Fruit fly (Drosophila melanogaster) whole organism, embryonic: ENCODE data around the gene CG11596.

ENCODE experiments used
- Atf-2 ChIP-seq: fragments of 200-800 bp; sonication (Bioruptor generic); optimal IDR thresholded peaks from 2 replicates; lab custom pipeline; 2016; ENCODE audit warnings: missing biosample characterization, missing genetic modification characterization
- Atf3 ChIP-seq: fragments of 200-800 bp; sonication (Bioruptor generic); optimal IDR thresholded peaks from 3 replicates; lab custom pipeline; 2016; ENCODE audit warnings: missing biosample characterization, missing genetic modification characterization
- BtbVII ChIP-seq: fragments of 200-800 bp; sonication (Bioruptor generic); optimal IDR thresholded peaks from 3 replicates; lab custom pipeline; 2017; ENCODE audit warnings: missing biosample characterization, mild to moderate bottlenecking, missing genetic modification characterization
- CG11504 ChIP-seq: fragments of 200-800 bp; sonication (Bioruptor generic); optimal IDR thresholded peaks from 3 replicates; lab custom pipeline; 2019; ENCODE audit warnings: missing biosample characterization, mild to moderate bottlenecking, missing genetic modification characterization, moderate library complexity
- CG11696 ChIP-seq: fragments of 200-800 bp; sonication (Bioruptor generic); IDR thresholded peaks from 2 replicates; pipeline ENCODE4 v1.3.6; 2022; ENCODE audit warnings: missing biosample characterization, missing genetic modification characterization
- CG12219 ChIP-seq: fragments of 200-800 bp; sonication (Bioruptor generic); optimal IDR thresholded peaks from 3 replicates; lab custom pipeline; 2018; ENCODE audit warnings: missing biosample characterization, mild to moderate bottlenecking, missing genetic modification characterization
- CG12236 ChIP-seq: fragments of 200-800 bp; sonication (Bioruptor generic); optimal IDR thresholded peaks from 2 replicates; lab custom pipeline; 2016; ENCODE audit warnings: missing biosample characterization, missing genetic modification characterization
- CG15696 ChIP-seq: fragments of 200-800 bp; sonication (Bioruptor generic); optimal IDR thresholded peaks from 2 replicates; lab custom pipeline; 2019; ENCODE audit warnings: missing biosample characterization, mild to moderate bottlenecking, missing genetic modification characterization, moderate library complexity
- CG18599 ChIP-seq: fragments of 200-800 bp; sonication (Bioruptor generic); optimal IDR thresholded peaks from 3 replicates; lab custom pipeline; 2017; ENCODE audit warnings: missing biosample characterization, missing genetic modification characterization, mild to moderate bottlenecking, moderate library complexity, missing genetic modification reagents
- CG2875 ChIP-seq: fragments of 200-800 bp; sonication (Bioruptor generic); optimal IDR thresholded peaks from 2 replicates; lab custom pipeline; 2017; ENCODE audit warnings: missing biosample characterization, mild to moderate bottlenecking, missing genetic modification characterization, missing genetic modification reagents
- CG30403 ChIP-seq: fragments of 200-800 bp; sonication (Bioruptor generic); optimal IDR thresholded peaks from 3 replicates; lab custom pipeline; 2016; ENCODE audit warnings: missing biosample characterization, missing genetic modification characterization
- CG32767 ChIP-seq: fragments of 200-800 bp; sonication (Bioruptor generic); IDR thresholded peaks from 2 replicates; pipeline ENCODE4 v1.3.6; 2022; ENCODE audit warnings: missing biosample characterization, missing genetic modification characterization
- CG3281 ChIP-seq: fragments of 200-800 bp; sonication (Bioruptor generic); optimal IDR thresholded peaks from 3 replicates; lab custom pipeline; 2017; ENCODE audit warnings: missing biosample characterization, mild to moderate bottlenecking, missing genetic modification characterization
- CG3726 ChIP-seq: fragments of 200-800 bp; sonication (Bioruptor generic); IDR thresholded peaks from 3 replicates; pipeline ENCODE4, ENCODE4 v1.3.6; 2022; ENCODE audit warnings: missing biosample characterization, missing genetic modification characterization
- CG5953 ChIP-seq: fragments of 200-800 bp; sonication (Bioruptor generic); IDR thresholded peaks from 2 replicates; pipeline ENCODE4 v1.3.6; 2022; ENCODE audit warnings: missing biosample characterization, missing genetic modification characterization
- CG6689 ChIP-seq: fragments of 200-800 bp; sonication (Bioruptor generic); IDR thresholded peaks from 2 replicates; pipeline ENCODE4 v1.3.6; 2022; ENCODE audit warnings: missing biosample characterization, missing genetic modification characterization
- CG7556 ChIP-seq: fragments of 200-800 bp; sonication (Bioruptor generic); optimal IDR thresholded peaks from 2 replicates; lab custom pipeline; 2017; ENCODE audit warnings: missing biosample characterization, mild to moderate bottlenecking, missing genetic modification characterization
- CG7928 ChIP-seq: fragments of 200-800 bp; sonication (Bioruptor generic); optimal IDR thresholded peaks from 2 replicates; lab custom pipeline; 2017; ENCODE audit warnings: missing biosample characterization, mild to moderate bottlenecking, missing genetic modification characterization
- CG7963 ChIP-seq: fragments of 200-800 bp; sonication (Bioruptor generic); IDR thresholded peaks from 3 replicates; pipeline ENCODE4 v1.3.6; 2022; ENCODE audit warnings: missing biosample characterization, missing genetic modification characterization; ENCODE audit not compliant: partially characterized antibody
- D ChIP-seq, 2 experiments: fragments of 200-800 bp in 1 of 2; fragments of >200 bp in 1 of 2; sonication (Bioruptor generic) in 1 of 2; optimal IDR thresholded peaks; 2 replicates in 1 of 2; 3 replicates in 1 of 2; lab custom pipeline; 2017; ENCODE audit warnings: mild to moderate bottlenecking in 1 of 2, missing biosample characterization in 1 of 2, missing genetic modification characterization in 1 of 2, missing genetic modification reagents in 1 of 2
- Dref ChIP-seq: fragments of 200-800 bp; sonication (Bioruptor generic); IDR thresholded peaks from 2 replicates; pipeline ENCODE4 v1.3.6; 2022; ENCODE audit warnings: missing biosample characterization, missing genetic modification characterization
- E2f2 ChIP-seq: fragments of 200-800 bp; sonication (Bioruptor generic); IDR thresholded peaks from 2 replicates; pipeline ENCODE4 v1.3.6; 2022; ENCODE audit warnings: missing biosample characterization, missing genetic modification characterization
- Fer2 ChIP-seq: fragments of 200-800 bp; sonication (Bioruptor generic); optimal IDR thresholded peaks from 2 replicates; lab custom pipeline; 2018; ENCODE audit warnings: missing biosample characterization, mild to moderate bottlenecking, missing genetic modification characterization, moderate library complexity
- HmgZ ChIP-seq: fragments of 200-800 bp; sonication (Bioruptor generic); optimal IDR thresholded peaks from 2 replicates; lab custom pipeline; 2018; ENCODE audit warnings: missing biosample characterization, mild to moderate bottlenecking, missing genetic modification characterization
- Hr3 ChIP-seq: fragments of 200-800 bp; sonication (Bioruptor generic); optimal IDR thresholded peaks from 3 replicates; lab custom pipeline; 2016; ENCODE audit warnings: missing biosample characterization, missing genetic modification characterization
- Med ChIP-seq: fragments of 200-800 bp; sonication (Bioruptor generic); peaks from one replicate; lab custom pipeline; 2016; ENCODE audit warnings: missing biosample characterization, missing genetic modification characterization, mild to moderate bottlenecking, inconsistent platforms, moderate library complexity
- NFAT ChIP-seq: fragments of 200-800 bp; sonication (Bioruptor generic); IDR thresholded peaks from 2 replicates; pipeline ENCODE4 v1.3.6; 2022; ENCODE audit warnings: missing biosample characterization, missing genetic modification characterization
- PHDP ChIP-seq: fragments of 200-800 bp; sonication (Bioruptor generic); optimal IDR thresholded peaks from 3 replicates; lab custom pipeline; 2018; ENCODE audit warnings: missing biosample characterization, mild to moderate bottlenecking, missing genetic modification characterization, moderate library complexity
- Sox102F ChIP-seq: fragments of 200-800 bp; sonication (Bioruptor generic); optimal IDR thresholded peaks from 2 replicates; lab custom pipeline; 2018; ENCODE audit warnings: missing biosample characterization, mild to moderate bottlenecking, missing genetic modification characterization, moderate library complexity
- Stat92E ChIP-seq, 3 experiments: fragments of >200 bp in 2 of 3; fragments of 200-800 bp in 1 of 3; sonication (Bioruptor generic) in 1 of 3; optimal IDR thresholded peaks; 2 replicates each; lab custom pipeline; 2017 to 2019; ENCODE audit warnings: missing biosample characterization in 3 of 3, missing genetic modification characterization in 3 of 3, mild to moderate bottlenecking in 1 of 3, moderate library complexity in 1 of 3
- aop ChIP-seq: fragments of 200-800 bp; sonication (Bioruptor generic); IDR thresholded peaks from 2 replicates; pipeline ENCODE4 v1.3.6; 2022; ENCODE audit warnings: missing biosample characterization, missing genetic modification characterization
- bcd ChIP-seq: fragments of 200-800 bp; sonication (Bioruptor generic); optimal IDR thresholded peaks from 2 replicates; lab custom pipeline; 2017; ENCODE audit warnings: missing biosample characterization, mild to moderate bottlenecking, missing genetic modification characterization
- bowl ChIP-seq: fragments of 200-800 bp; sonication (Bioruptor generic); IDR thresholded peaks from 2 replicates; pipeline ENCODE4 v1.3.6; 2022; ENCODE audit warnings: missing biosample characterization, missing genetic modification characterization
- croc ChIP-seq: fragments of 200-800 bp; sonication (Bioruptor generic); conservative IDR thresholded peaks from 3 replicates; pipeline ENCODE4 v1.3.6; 2022; ENCODE audit warnings: missing biosample characterization, missing genetic modification characterization
- dan ChIP-seq: fragments of 200-800 bp; sonication (Bioruptor generic); IDR thresholded peaks from 2 replicates; pipeline ENCODE4 v1.3.6; 2022; ENCODE audit warnings: missing biosample characterization, missing genetic modification characterization
- gcm ChIP-seq: fragments of 200-800 bp; sonication (Bioruptor generic); optimal IDR thresholded peaks from 2 replicates; lab custom pipeline; 2019; ENCODE audit warnings: missing biosample characterization, mild to moderate bottlenecking, missing genetic modification characterization, moderate library complexity
- gro ChIP-seq: fragments of 200-800 bp; sonication (Bioruptor generic); optimal IDR thresholded peaks from 2 replicates; lab custom pipeline; 2016; ENCODE audit warnings: missing biosample characterization, missing genetic modification characterization
- hkb ChIP-seq, 2 experiments: fragments of 200-800 bp in 1 of 2; fragments of >200 bp in 1 of 2; sonication (Bioruptor generic) in 1 of 2; IDR thresholded peaks in 1 of 2; optimal IDR thresholded peaks in 1 of 2; 2 replicates each; pipeline versions ENCODE4 v1.3.6 to Lab custom; 2017 to 2022; ENCODE audit warnings: missing biosample characterization in 1 of 2, missing genetic modification characterization in 1 of 2
- inv ChIP-seq: fragments of 200-800 bp; sonication (Bioruptor generic); IDR thresholded peaks from 2 replicates; pipeline ENCODE4 v1.3.6; 2022; ENCODE audit warnings: missing biosample characterization, missing genetic modification characterization; ENCODE audit not compliant: partially characterized antibody
- mirr ChIP-seq: fragments of 200-800 bp; sonication (Bioruptor generic); optimal IDR thresholded peaks from 3 replicates; lab custom pipeline; 2018; ENCODE audit warnings: missing biosample characterization, mild to moderate bottlenecking, missing genetic modification characterization
- nerfin-2 ChIP-seq: fragments of 200-800 bp; sonication (Bioruptor generic); IDR thresholded peaks from 2 replicates; pipeline ENCODE4 v1.3.6; 2022; ENCODE audit warnings: missing biosample characterization, missing genetic modification characterization; ENCODE audit not compliant: partially characterized antibody
- peb ChIP-seq: fragments of 200-800 bp; sonication (Bioruptor generic); IDR thresholded peaks from 2 replicates; pipeline ENCODE4 v1.3.6; 2022; ENCODE audit warnings: missing biosample characterization, missing genetic modification characterization
- phol ChIP-seq: fragments of 200-800 bp; sonication (Bioruptor generic); optimal IDR thresholded peaks from 3 replicates; lab custom pipeline; 2018; ENCODE audit warnings: missing biosample characterization, mild to moderate bottlenecking, missing genetic modification characterization, moderate library complexity
- pum ChIP-seq: fragments of 200-800 bp; sonication (Bioruptor generic); optimal IDR thresholded peaks from 2 replicates; lab custom pipeline; 2016; ENCODE audit warnings: missing biosample characterization, missing genetic modification characterization
- row ChIP-seq: fragments of 200-800 bp; sonication (Bioruptor generic); IDR thresholded peaks from 3 replicates; pipeline ENCODE4 v1.3.6; 2022; ENCODE audit warnings: missing biosample characterization, missing genetic modification characterization
- ttk ChIP-seq: fragments of 200-800 bp; sonication (Bioruptor generic); IDR thresholded peaks from 2 replicates; pipeline ENCODE4 v2.1.2; 2022; ENCODE audit warnings: missing biosample characterization, missing genetic modification characterization
- tup ChIP-seq: fragments of 200-800 bp; sonication (Bioruptor generic); optimal IDR thresholded peaks from 2 replicates; lab custom pipeline; 2016; ENCODE audit warnings: missing biosample characterization, mild to moderate bottlenecking, missing genetic modification characterization, moderate library complexity
- unc-4 ChIP-seq: fragments of 200-800 bp; sonication (Bioruptor generic); IDR thresholded peaks from 2 replicates; pipeline ENCODE4 v1.3.6; 2022; ENCODE audit warnings: missing biosample characterization, missing genetic modification characterization; ENCODE audit not compliant: partially characterized antibody
- z ChIP-seq: fragments of 200-800 bp; sonication (Bioruptor generic); IDR thresholded peaks from 3 replicates; pipeline ENCODE4 v1.3.6; 2022; ENCODE audit warnings: missing biosample characterization, missing genetic modification characterization

CG11596 gene

dm6 chrX:1966779-1967520, 39.5 kb downstream of the CG11596 start (continued):
- no peak for TF ChIP-seq row (GFP tag; lab: Robert Waterston, UW)
- TF ChIP-seq nerfin-2 (GFP tag; lab: Robert Waterston, UW): no peak
- no peak for TF ChIP-seq tup (GFP tag; lab: Kevin White, UChicago)
- TF ChIP-seq CG12236: no peak
- TF ChIP-seq Stat92E (GFP tag; optimal IDR thresholded peaks at IDR 0.05; lab: Kevin White, UChicago): no peak
- no peak for TF ChIP-seq bowl (GFP tag; lab: Robert Waterston, UW)
- no peak for TF ChIP-seq CG7928 (GFP tag; lab: Kevin White, UChicago)
- peak; percentile 0 for TF ChIP-seq CG30403 (GFP tag; lab: Kevin White, UChicago)
- no peak for TF ChIP-seq Fer2 (tag; lab: Kevin White, UChicago)
- TF ChIP-seq CG11696 (GFP tag; lab: Robert Waterston, UW): no peak
- TF ChIP-seq CG11504 (tag; lab: Kevin White, UChicago): peak; percentile 26
- TF ChIP-seq CG32767 (GFP tag; lab: Robert Waterston, UW): no peak
- TF ChIP-seq D (optimal IDR thresholded peaks at IDR 0.05; lab: Kevin White, UChicago): no peak
- TF ChIP-seq D (GFP tag; optimal IDR thresholded peaks at IDR 0.05; lab: Kevin White, UChicago): peak; percentile 5
- TF ChIP-seq Sox102F (GFP tag; lab: Kevin White, UChicago): peak; percentile 31
- TF ChIP-seq Atf-2 (GFP tag; lab: Kevin White, UChicago): no peak
- no peak for TF ChIP-seq Hr3
- no peak for TF ChIP-seq CG7963 (GFP tag; lab: Robert Waterston, UW)
- TF ChIP-seq CG5953: no peak
- TF ChIP-seq CG12219 (GFP tag; lab: Kevin White, UChicago): no peak
- TF ChIP-seq bcd (GFP tag; lab: Kevin White, UChicago): no peak
- peak; percentile 71 for TF ChIP-seq Med
- no peak for TF ChIP-seq Dref (GFP tag; lab: Robert Waterston, UW)
- no peak for TF ChIP-seq CG2875
- TF ChIP-seq phol: peak; percentile 23
- TF ChIP-seq CG6689 (GFP tag; lab: Robert Waterston, UW): 0 out of 2 replicates have a peak, but pooled peaks have one; percentile 12
- TF ChIP-seq BtbVII (GFP tag; lab: Kevin White, UChicago): no peak
- no peak for TF ChIP-seq inv (GFP tag; lab: Robert Waterston, UW)
- no peak for TF ChIP-seq pum (GFP tag; lab: Kevin White, UChicago)
- TF ChIP-seq ttk (GFP tag; lab: Robert Waterston, UW): no peak
- no peak for TF ChIP-seq Atf3
- TF ChIP-seq dan (GFP tag; lab: Robert Waterston, UW): no peak
- TF ChIP-seq E2f2 (GFP tag; lab: Robert Waterston, UW): no peak
- no peak for TF ChIP-seq z (GFP tag; lab: Robert Waterston, UW)
- TF ChIP-seq peb (GFP tag; lab: Robert Waterston, UW): no peak
- TF ChIP-seq mirr (GFP tag; lab: Kevin White, UChicago): no peak
- TF ChIP-seq gro: no peak
- TF ChIP-seq CG18599 (GFP tag; lab: Kevin White, UChicago): no peak
- TF ChIP-seq gcm (GFP tag; lab: Kevin White, UChicago): no peak
- peak; percentile 5 for TF ChIP-seq CG7556 (GFP tag; lab: Kevin White, UChicago)
- no peak for TF ChIP-seq croc (GFP tag; lab: Robert Waterston, UW)
- TF ChIP-seq unc-4 (GFP tag; lab: Robert Waterston, UW): no peak
- TF ChIP-seq CG15696 (tag; lab: Kevin White, UChicago): no peak
- TF ChIP-seq CG3726: no peak
- no peak for TF ChIP-seq aop (GFP tag; lab: Robert Waterston, UW)
- TF ChIP-seq hkb (optimal IDR thresholded peaks at IDR 0.05; lab: Kevin White, UChicago): no peak
- TF ChIP-seq hkb (GFP tag; IDR thresholded peaks at IDR 0.05; lab: Robert Waterston, UW): no peak
- TF ChIP-seq PHDP (tag; lab: Kevin White, UChicago): peak; percentile 1
- no peak for TF ChIP-seq HmgZ (tag; lab: Kevin White, UChicago)
- TF ChIP-seq NFAT (GFP tag; lab: Robert Waterston, UW): no peak
- no peak for TF ChIP-seq CG3281 (GFP tag; lab: Kevin White, UChicago)
